Worm (Caenorhabditis elegans): ENCODE measurements around the gene mut-14.
A peak's percentile ranks its signal among the peaks of the same experiment; 100 is the strongest.

Gene mut-14

ce11 chrV:5687115-5687979, 26.8 kb upstream of the mut-14 start, which contains the start of gene F25B4.7:
TSS of gene F25B4.7 (minus strand) at chrV:5687226.
- TF ChIP-seq ces-1 (GFP tag; optimal IDR thresholded peaks at IDR 0.05), result peak; percentile 52
- TF ChIP-seq blmp-1 (tag; optimal IDR thresholded peaks at IDR 0.05), result no peak
- TF ChIP-seq lin-32 (GFP tag; optimal IDR thresholded peaks at IDR 0.05), result no peak
- TF ChIP-seq ham-2 (GFP tag; optimal IDR thresholded peaks at IDR 0.05), result no peak

DNA sequence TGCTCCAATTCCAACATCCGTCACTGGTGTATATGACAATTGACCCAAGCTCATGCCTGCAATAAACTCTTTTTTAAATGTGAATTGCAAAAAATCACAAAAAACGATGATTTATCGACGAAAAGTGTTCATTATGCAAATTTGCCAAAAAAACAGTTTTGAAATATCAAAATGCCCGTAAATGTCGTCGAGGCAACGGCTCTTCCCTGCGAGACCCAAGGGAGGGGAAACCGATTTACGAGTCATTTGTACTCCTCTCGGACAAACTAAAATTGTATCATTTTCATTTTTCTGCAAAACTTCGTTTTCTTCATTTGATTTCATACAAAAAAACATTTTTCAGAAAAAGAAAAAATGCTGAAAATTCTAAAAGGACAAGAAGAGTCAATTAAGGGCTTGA, 24.0 kb upstream of the mut-14 start, which contains the start of the genes hmgs-1 and F25B4.4:
Gene hmgs-1, minus strand, starts transcription at position 56 of the 400 bp plus-strand sequence.
Gene F25B4.4, plus strand, starts transcription at position 340 of the 400 bp plus-strand sequence.
- TF ChIP-seq blmp-1 (tag; optimal IDR thresholded peaks at IDR 0.05) (no peak), ztf-11 (tag; optimal IDR thresholded peaks at IDR 0.05) (no peak), ces-1 (GFP tag; optimal IDR thresholded peaks at IDR 0.05) (peak; percentile 85), lin-32 (GFP tag; optimal IDR thresholded peaks at IDR 0.05) (no peak), nhr-2 (tag; optimal IDR thresholded peaks at IDR 0.05) (peak; percentile 47), unc-39 (tag; optimal IDR thresholded peaks at IDR 0.05) (no peak), snpc-4 (tag; optimal IDR thresholded peaks at IDR 0.05) (no peak), unc-62 (GFP tag; optimal IDR thresholded peaks at IDR 0.05) (peak; percentile 27), nhr-12 (tag; optimal IDR thresholded peaks at IDR 0.05) (no peak), ceh-39 (tag; optimal IDR thresholded peaks at IDR 0.05) (peak; percentile 45), nhr-28 (tag; optimal IDR thresholded peaks at IDR 0.05) (no peak), pha-4 (tag; optimal IDR thresholded peaks at IDR 0.05) (peak; percentile 71), ceh-83 (GFP tag; optimal IDR thresholded peaks at IDR 0.05) (no peak), mab-5 (tag; optimal IDR thresholded peaks at IDR 0.05) (peak; percentile 15), hlh-1 (tag; optimal IDR thresholded peaks at IDR 0.05) (peak; percentile 26), M03D4.4 (tag; optimal IDR thresholded peaks at IDR 0.05) (no peak), zip-8 (tag; optimal IDR thresholded peaks at IDR 0.05) (no peak), mep-1 (tag; optimal IDR thresholded peaks at IDR 0.05) (peak; percentile 95), lin-13 (tag; optimal IDR thresholded peaks at IDR 0.05) (peak; percentile 87), elt-3 (tag; optimal IDR thresholded peaks at IDR 0.05) (no peak), elt-1 (tag; optimal IDR thresholded peaks at IDR 0.05; ENCODE audit: borderline replicate concordance, insufficient read depth) (no peak), cnd-1 (tag; optimal IDR thresholded peaks at IDR 0.05) (no peak), bed-3 (GFP tag; optimal IDR thresholded peaks at IDR 0.05) (no peak), nhr-237 (tag; optimal IDR thresholded peaks at IDR 0.05) (peak; percentile 91), drap-1 (GFP tag; optimal IDR thresholded peaks at IDR 0.05) (peak; percentile 32), ceh-43 (GFP tag; optimal IDR thresholded peaks at IDR 0.05) (no peak), ham-2 (GFP tag; optimal IDR thresholded peaks at IDR 0.05) (no peak), sem-2 (GFP tag; optimal IDR thresholded peaks at IDR 0.05) (no peak), unc-120 (tag; optimal IDR thresholded peaks at IDR 0.05; ENCODE audit: poor library complexity, severe bottlenecking) (peak; percentile 98), lsy-2 (tag; optimal IDR thresholded peaks at IDR 0.05) (peak; percentile 83), flh-1 (GFP tag; optimal IDR thresholded peaks at IDR 0.05) (no peak), mls-2 (tag; optimal IDR thresholded peaks at IDR 0.05) (peak; percentile 31), nhr-76 (tag; optimal IDR thresholded peaks at IDR 0.05) (no peak), sptf-1 (tag; optimal IDR thresholded peaks at IDR 0.05) (peak; percentile 42), tbx-8 (GFP tag; optimal IDR thresholded peaks at IDR 0.05) (no peak)

- TF ChIP-seq nhr-12 (tag; optimal IDR thresholded peaks at IDR 0.05) (no peak), nhr-2 (tag; optimal IDR thresholded peaks at IDR 0.05) (no peak), nhr-76 (tag; optimal IDR thresholded peaks at IDR 0.05) (no peak), elt-3 (tag; optimal IDR thresholded peaks at IDR 0.05) (no peak), pha-4 (tag; optimal IDR thresholded peaks at IDR 0.05) (no peak), ztf-11 (tag; optimal IDR thresholded peaks at IDR 0.05) (no peak), elt-1 (tag; optimal IDR thresholded peaks at IDR 0.05; ENCODE audit: borderline replicate concordance, insufficient read depth) (no peak), ceh-39 (tag; optimal IDR thresholded peaks at IDR 0.05) (no peak), tbx-8 (GFP tag; optimal IDR thresholded peaks at IDR 0.05) (no peak), sptf-1 (tag; optimal IDR thresholded peaks at IDR 0.05) (no peak), cnd-1 (tag; optimal IDR thresholded peaks at IDR 0.05) (no peak), ceh-83 (GFP tag; optimal IDR thresholded peaks at IDR 0.05) (no peak), bed-3 (GFP tag; optimal IDR thresholded peaks at IDR 0.05) (no peak)
These were observed 22.0 kb upstream of the mut-14 start, which contains the start of gene prp-39 for ce11 chrV:5682530-5682929. TSS of gene prp-39 (minus strand) at chrV:5682630.

All from whole organism, mixed stage, embryonic.